In the genomic region with DNA sequence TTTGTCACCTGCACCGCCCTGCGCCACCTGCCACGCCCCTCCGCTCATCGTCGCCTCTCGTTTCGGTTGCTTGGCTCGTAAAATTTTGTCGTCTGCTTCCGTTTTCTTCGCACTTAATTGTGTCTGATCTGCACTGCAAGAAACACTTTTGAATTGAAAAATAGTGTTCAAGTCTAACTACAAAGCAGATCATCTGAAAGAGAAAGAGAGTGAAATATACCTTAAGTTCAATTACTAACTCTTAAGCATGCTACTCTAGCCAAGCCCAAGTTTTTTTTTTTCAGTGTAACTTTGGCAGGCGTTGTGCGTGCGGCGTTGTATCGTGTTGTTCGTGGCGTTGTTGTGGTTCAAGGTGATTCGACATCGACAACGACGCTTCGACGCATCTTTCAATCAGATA, we compare ENCODE assay signal across 1 fruit fly cellular context.
TF ChIP-seq lines count a peak whose summit lies in the region.

No protein-coding gene starts in this region.

TF ChIP-seq in whole organism, embryonic, 481 proteins besides CTCF, POLR2A, EP300 and RAD21 (continued from another document):
- no peak for TF ChIP-seq yki (optimal IDR thresholded peaks at IDR 0.05; lab: Kevin White, UChicago)
- peak; percentile 85 for TF ChIP-seq crc (GFP tag; optimal IDR thresholded peaks at IDR 0.05; lab: Kevin White, UChicago)
- peak; percentile 93 for TF ChIP-seq Abd-B (GFP tag; optimal IDR thresholded peaks at IDR 0.05; lab: Kevin White, UChicago)
- TF ChIP-seq Ptx1 (GFP tag; IDR thresholded peaks at IDR 0.05; lab: Robert Waterston, UW) = peak; percentile 94
- peak; percentile 72 for TF ChIP-seq sqz (GFP tag; optimal IDR thresholded peaks at IDR 0.05; lab: Kevin White, UChicago)
- TF ChIP-seq Rx (GFP tag; IDR thresholded peaks at IDR 0.05; lab: Robert Waterston, UW) = peak; percentile 85
- peak; percentile 83 for TF ChIP-seq CG4617 (GFP tag; optimal IDR thresholded peaks at IDR 0.05; lab: Kevin White, UChicago; ENCODE audit: borderline replicate concordance)
- peak; percentile 55 for TF ChIP-seq CG10431 (GFP tag; optimal IDR thresholded peaks at IDR 0.05; lab: Kevin White, UChicago)
- TF ChIP-seq CG10147 (GFP tag; optimal IDR thresholded peaks at IDR 0.05; lab: Kevin White, UChicago) = peak; percentile 92
- TF ChIP-seq H15 (GFP tag; IDR thresholded peaks at IDR 0.05; lab: Robert Waterston, UW) = peak; percentile 91
- peak; percentile 30 for TF ChIP-seq pfk (GFP tag; optimal IDR thresholded peaks at IDR 0.05; lab: Kevin White, UChicago)
- TF ChIP-seq CG11247 (GFP tag; IDR thresholded peaks at IDR 0.05; lab: Robert Waterston, UW) = peak; percentile 92
- peak; percentile 95 for TF ChIP-seq jumu (GFP tag; optimal IDR thresholded peaks at IDR 0.05; lab: Kevin White, UChicago)
- peak; percentile 99 for TF ChIP-seq sens (GFP tag; lab: Kevin White, UChicago)
- TF ChIP-seq phol (tag; optimal IDR thresholded peaks at IDR 0.05; lab: Kevin White, UChicago) = peak; percentile 89
- no peak for TF ChIP-seq CG14860 (GFP tag; IDR thresholded peaks at IDR 0.05; lab: Robert Waterston, UW; ENCODE audit: partially characterized antibody)
- TF ChIP-seq CoRest (tag; optimal IDR thresholded peaks at IDR 0.05; lab: Kevin White, UChicago) = peak; percentile 92
- no peak for TF ChIP-seq Kr (GFP tag; optimal IDR thresholded peaks at IDR 0.05; lab: Kevin White, UChicago)
- no peak for TF ChIP-seq nerfin-2 (GFP tag; IDR thresholded peaks at IDR 0.05; lab: Robert Waterston, UW; ENCODE audit: partially characterized antibody)
- TF ChIP-seq Gsc (GFP tag; IDR thresholded peaks at IDR 0.05; lab: Robert Waterston, UW) = peak; percentile 87
- TF ChIP-seq gro (GFP tag; optimal IDR thresholded peaks at IDR 0.05; lab: Kevin White, UChicago) = peak; percentile 94
- peak; percentile 60; the same call in 2 of the 3 replicates for TF ChIP-seq z (GFP tag; IDR thresholded peaks at IDR 0.05; lab: Robert Waterston, UW)
- no peak for TF ChIP-seq knrl (GFP tag; IDR thresholded peaks at IDR 0.05; lab: Robert Waterston, UW; ENCODE audit: partially characterized antibody)
- TF ChIP-seq CG7928 (GFP tag; optimal IDR thresholded peaks at IDR 0.05; lab: Kevin White, UChicago) = peak; percentile 75
- peak; percentile 92 for TF ChIP-seq Aef1 (GFP tag; IDR thresholded peaks at IDR 0.05; lab: Robert Waterston, UW)
- TF ChIP-seq CG18599 (GFP tag; optimal IDR thresholded peaks at IDR 0.05; lab: Kevin White, UChicago) = peak; percentile 97
- no peak for TF ChIP-seq br (optimal IDR thresholded peaks at IDR 0.05; lab: Kevin White, UChicago)
- peak; percentile 82 for TF ChIP-seq CG2875 (GFP tag; optimal IDR thresholded peaks at IDR 0.05; lab: Kevin White, UChicago)
- TF ChIP-seq CG6272 (GFP tag; IDR thresholded peaks at IDR 0.05; lab: Robert Waterston, UW) = peak; percentile 85
- peak; percentile 83 for TF ChIP-seq CG18262 (tag; optimal IDR thresholded peaks at IDR 0.05; lab: Kevin White, UChicago)
- TF ChIP-seq B-H1 (GFP tag; IDR thresholded peaks at IDR 0.05; lab: Robert Waterston, UW) = peak; percentile 91
- peak; percentile 87 for TF ChIP-seq Atf-2 (GFP tag; optimal IDR thresholded peaks at IDR 0.05; lab: Kevin White, UChicago)
- TF ChIP-seq Dip3 (GFP tag; optimal IDR thresholded peaks at IDR 0.05; lab: Kevin White, UChicago) = peak; percentile 85
- peak; percentile 88 for TF ChIP-seq CG12104 (GFP tag; optimal IDR thresholded peaks at IDR 0.05; lab: Kevin White, UChicago)
- TF ChIP-seq CG30020 (tag; optimal IDR thresholded peaks at IDR 0.05; lab: Kevin White, UChicago) = no peak
- TF ChIP-seq CG7556 (GFP tag; optimal IDR thresholded peaks at IDR 0.05; lab: Kevin White, UChicago) = peak; percentile 92
- TF ChIP-seq CG8290 (GFP tag; optimal IDR thresholded peaks at IDR 0.05; lab: Kevin White, UChicago) = peak; percentile 78
- peak in 1 of 2 experiments; percentile 91 for TF ChIP-seq CG8290 (tag; optimal IDR thresholded peaks at IDR 0.05; lab: Kevin White, UChicago)
- peak; percentile 84 for TF ChIP-seq Bdp1 (GFP tag; optimal IDR thresholded peaks at IDR 0.05; lab: Kevin White, UChicago)
- peak; percentile 93 for TF ChIP-seq Meics (GFP tag; optimal IDR thresholded peaks at IDR 0.05; lab: Kevin White, UChicago)
- peak; percentile 92 for TF ChIP-seq CG16863 (GFP tag; optimal IDR thresholded peaks at IDR 0.05; lab: Kevin White, UChicago)
- TF ChIP-seq CG16779 (GFP tag; IDR thresholded peaks at IDR 0.05; lab: Robert Waterston, UW) = peak; percentile 88
- TF ChIP-seq org-1 (GFP tag; optimal IDR thresholded peaks at IDR 0.05; lab: Kevin White, UChicago) = peak; percentile 93
- TF ChIP-seq CG8944 (GFP tag; optimal IDR thresholded peaks at IDR 0.05; lab: Kevin White, UChicago) = peak; percentile 92
- peak; percentile 60 for TF ChIP-seq TFAM (GFP tag; optimal IDR thresholded peaks at IDR 0.05; lab: Kevin White, UChicago)
- peak; percentile 52 for TF ChIP-seq CG10565 (GFP tag; optimal IDR thresholded peaks at IDR 0.05; lab: Kevin White, UChicago)
- TF ChIP-seq CG6854 (GFP tag; optimal IDR thresholded peaks at IDR 0.05; lab: Kevin White, UChicago) = peak; percentile 89
- TF ChIP-seq dmrt11E (tag; optimal IDR thresholded peaks at IDR 0.05; lab: Kevin White, UChicago) = peak; percentile 67
- TF ChIP-seq CG7372 (GFP tag; IDR thresholded peaks at IDR 0.05; lab: Robert Waterston, UW) = peak; percentile 90
- peak; percentile 92 for TF ChIP-seq CG13894 (tag; optimal IDR thresholded peaks at IDR 0.05; lab: Kevin White, UChicago)
- peak; percentile 90 for TF ChIP-seq ttk (GFP tag; IDR thresholded peaks at IDR 0.05; lab: Robert Waterston, UW)
- TF ChIP-seq bowl (GFP tag; IDR thresholded peaks at IDR 0.05; lab: Robert Waterston, UW) = peak; percentile 67; the same call in 1 of the 2 replicates
- TF ChIP-seq CG31441 (GFP tag; IDR thresholded peaks at IDR 0.05; lab: Robert Waterston, UW) = peak; percentile 88
- TF ChIP-seq CG13287 (GFP tag; IDR thresholded peaks at IDR 0.05; lab: Robert Waterston, UW; ENCODE audit: partially characterized antibody) = no peak
- TF ChIP-seq CG34224 (GFP tag; IDR thresholded peaks at IDR 0.05; lab: Robert Waterston, UW; ENCODE audit: partially characterized antibody) = no peak
- TF ChIP-seq h (optimal IDR thresholded peaks at IDR 0.05; lab: Kevin White, UChicago) = no peak
- peak; percentile 92 for TF ChIP-seq CG4730 (GFP tag; IDR thresholded peaks at IDR 0.05; lab: Robert Waterston, UW)
- peak; percentile 89 for TF ChIP-seq E2f1 (GFP tag; IDR thresholded peaks at IDR 0.05; lab: Robert Waterston, UW)
- peak; percentile 94 for TF ChIP-seq Fer1 (GFP tag; optimal IDR thresholded peaks at IDR 0.05; lab: Kevin White, UChicago)
- no peak for TF ChIP-seq CG2129 (GFP tag; IDR thresholded peaks at IDR 0.05; lab: Robert Waterston, UW; ENCODE audit: partially characterized antibody)
- TF ChIP-seq vfl (GFP tag; optimal IDR thresholded peaks at IDR 0.05; lab: Kevin White, UChicago) = peak; percentile 89
- TF ChIP-seq E2f2 (GFP tag; IDR thresholded peaks at IDR 0.05; lab: Robert Waterston, UW) = peak; percentile 69
- TF ChIP-seq CG7357 (GFP tag; IDR thresholded peaks at IDR 0.05; lab: Robert Waterston, UW) = peak; percentile 84
- TF ChIP-seq fd64A (GFP tag; optimal IDR thresholded peaks at IDR 0.05; lab: Kevin White, UChicago) = peak; percentile 77
- TF ChIP-seq Lpt (GFP tag; optimal IDR thresholded peaks at IDR 0.05; lab: Kevin White, UChicago) = no peak
- TF ChIP-seq pnt (GFP tag; optimal IDR thresholded peaks at IDR 0.05; lab: Kevin White, UChicago) = peak; percentile 94
- peak; percentile 94 for TF ChIP-seq CG32532 (GFP tag; IDR thresholded peaks at IDR 0.05; lab: Robert Waterston, UW)
- TF ChIP-seq CG10959 (GFP tag; IDR thresholded peaks at IDR 0.05; lab: Robert Waterston, UW) = peak; percentile 83
- peak; percentile 95 for TF ChIP-seq dysf (GFP tag; IDR thresholded peaks at IDR 0.05; lab: Robert Waterston, UW)
- peak; percentile 87 for TF ChIP-seq CG12236 (GFP tag; optimal IDR thresholded peaks at IDR 0.05; lab: Kevin White, UChicago)
- TF ChIP-seq CG10462 (GFP tag; optimal IDR thresholded peaks at IDR 0.05; lab: Kevin White, UChicago) = peak; percentile 83
- peak; percentile 39 for TF ChIP-seq fd102C (GFP tag; optimal IDR thresholded peaks at IDR 0.05; lab: Kevin White, UChicago)
- peak; percentile 91 for TF ChIP-seq tx (GFP tag; optimal IDR thresholded peaks at IDR 0.05; lab: Kevin White, UChicago)
- peak; percentile 94 for TF ChIP-seq dmrt99B (tag; optimal IDR thresholded peaks at IDR 0.05; lab: Kevin White, UChicago)
- TF ChIP-seq CG17568 (GFP tag; optimal IDR thresholded peaks at IDR 0.05; lab: Kevin White, UChicago) = peak; percentile 84
- peak; percentile 64 for TF ChIP-seq Lhr (GFP tag; optimal IDR thresholded peaks at IDR 0.05; lab: Kevin White, UChicago)
- TF ChIP-seq sens-2 (GFP tag; IDR thresholded peaks at IDR 0.05; lab: Robert Waterston, UW) = peak; percentile 86
- peak; percentile 79 for TF ChIP-seq CG14965 (GFP tag; optimal IDR thresholded peaks at IDR 0.05; lab: Kevin White, UChicago; ENCODE audit: borderline replicate concordance)
- TF ChIP-seq grau (tag; optimal IDR thresholded peaks at IDR 0.05; lab: Kevin White, UChicago) = peak; percentile 88
- peak; percentile 87 for TF ChIP-seq CG11085 (GFP tag; IDR thresholded peaks at IDR 0.05; lab: Robert Waterston, UW)
- TF ChIP-seq CG6683 (GFP tag; optimal IDR thresholded peaks at IDR 0.05; lab: Kevin White, UChicago) = peak; percentile 81
- TF ChIP-seq pzg (GFP tag; optimal IDR thresholded peaks at IDR 0.05; lab: Kevin White, UChicago) = peak; percentile 16
- TF ChIP-seq Tbp (GFP tag; optimal IDR thresholded peaks at IDR 0.05; lab: Kevin White, UChicago) = no peak
- peak; percentile 79 for TF ChIP-seq jing (GFP tag; optimal IDR thresholded peaks at IDR 0.05; lab: Kevin White, UChicago)
- peak; percentile 78 for TF ChIP-seq NC2β (GFP tag; optimal IDR thresholded peaks at IDR 0.05; lab: Kevin White, UChicago)
- peak; percentile 87 for TF ChIP-seq CG1602 (GFP tag; optimal IDR thresholded peaks at IDR 0.05; lab: Kevin White, UChicago)
- peak; percentile 84 for TF ChIP-seq CG1024 (GFP tag; IDR thresholded peaks at IDR 0.05; lab: Robert Waterston, UW)
- TF ChIP-seq CG8359 (GFP tag; optimal IDR thresholded peaks at IDR 0.05; lab: Kevin White, UChicago; ENCODE audit: borderline replicate concordance) = peak; percentile 71
- peak; percentile 91 for TF ChIP-seq Oli (tag; optimal IDR thresholded peaks at IDR 0.05; lab: Kevin White, UChicago)
- TF ChIP-seq NfI (GFP tag; optimal IDR thresholded peaks at IDR 0.05; lab: Kevin White, UChicago) = peak; percentile 94
- TF ChIP-seq Hand (GFP tag; optimal IDR thresholded peaks at IDR 0.05; lab: Kevin White, UChicago) = peak; percentile 87
- peak; percentile 81 for TF ChIP-seq CG17802 (tag; optimal IDR thresholded peaks at IDR 0.05; lab: Kevin White, UChicago)
- TF ChIP-seq Deaf1 (tag; optimal IDR thresholded peaks at IDR 0.05; lab: Kevin White, UChicago) = peak; percentile 78
- peak; percentile 81 for TF ChIP-seq Taf1 (GFP tag; IDR thresholded peaks at IDR 0.05; lab: Robert Waterston, UW)
- peak; percentile 78 for TF ChIP-seq CG11723 (GFP tag; optimal IDR thresholded peaks at IDR 0.05; lab: Kevin White, UChicago)
- TF ChIP-seq CG4360 (GFP tag; IDR thresholded peaks at IDR 0.05; lab: Robert Waterston, UW) = peak; percentile 66
- peak; percentile 80 for TF ChIP-seq tup (GFP tag; optimal IDR thresholded peaks at IDR 0.05; lab: Kevin White, UChicago)
- TF ChIP-seq CG6689 (GFP tag; IDR thresholded peaks at IDR 0.05; lab: Robert Waterston, UW) = peak; percentile 86
- peak; percentile 62 for TF ChIP-seq CG3995 (GFP tag; optimal IDR thresholded peaks at IDR 0.05; lab: Kevin White, UChicago)
- no peak for TF ChIP-seq Doc3 (GFP tag; IDR thresholded peaks at IDR 0.05; lab: Robert Waterston, UW; ENCODE audit: partially characterized antibody)
- TF ChIP-seq HLH4C (GFP tag; IDR thresholded peaks at IDR 0.05; lab: Robert Waterston, UW; ENCODE audit: partially characterized antibody) = no peak
- peak; percentile 87 for TF ChIP-seq tio (GFP tag; optimal IDR thresholded peaks at IDR 0.05; lab: Kevin White, UChicago)
- TF ChIP-seq CG31365 (tag; optimal IDR thresholded peaks at IDR 0.05; lab: Kevin White, UChicago) = peak; percentile 77
- peak; percentile 87 for TF ChIP-seq Optix (GFP tag; IDR thresholded peaks at IDR 0.05; lab: Robert Waterston, UW)
- peak; percentile 86 for TF ChIP-seq CG6175 (GFP tag; IDR thresholded peaks at IDR 0.05; lab: Robert Waterston, UW)
- TF ChIP-seq CG32767 (GFP tag; IDR thresholded peaks at IDR 0.05; lab: Robert Waterston, UW) = peak; percentile 78
- TF ChIP-seq CG12942 (GFP tag; optimal IDR thresholded peaks at IDR 0.05; lab: Kevin White, UChicago) = peak; percentile 91
- peak; percentile 89 for TF ChIP-seq CG31224 (GFP tag; IDR thresholded peaks at IDR 0.05; lab: Robert Waterston, UW)
- TF ChIP-seq Mad (GFP tag; optimal IDR thresholded peaks at IDR 0.05; lab: Kevin White, UChicago) = peak; percentile 88
- peak; percentile 92 for TF ChIP-seq CG9609 (GFP tag; optimal IDR thresholded peaks at IDR 0.05; lab: Kevin White, UChicago)
- peak; percentile 87 for TF ChIP-seq stc (GFP tag; IDR thresholded peaks at IDR 0.05; lab: Robert Waterston, UW)
- TF ChIP-seq CG13775 (GFP tag; optimal IDR thresholded peaks at IDR 0.05; lab: Kevin White, UChicago) = peak; percentile 82
- TF ChIP-seq chinmo (GFP tag; IDR thresholded peaks at IDR 0.05; lab: Robert Waterston, UW; ENCODE audit: partially characterized antibody) = no peak
- peak; percentile 79 for TF ChIP-seq kah (GFP tag; optimal IDR thresholded peaks at IDR 0.05; lab: Kevin White, UChicago)
- TF ChIP-seq CG2120 (GFP tag; optimal IDR thresholded peaks at IDR 0.05; lab: Kevin White, UChicago) = peak; percentile 95
- TF ChIP-seq dan (GFP tag; IDR thresholded peaks at IDR 0.05; lab: Robert Waterston, UW) = peak; percentile 52; the same call in 1 of the 2 replicates
- TF ChIP-seq CG9215 (GFP tag; IDR thresholded peaks at IDR 0.05; lab: Robert Waterston, UW) = peak; percentile 87
- no peak for TF ChIP-seq Dip2 (GFP tag; IDR thresholded peaks at IDR 0.05; lab: Robert Waterston, UW)
- no peak for TF ChIP-seq zen2 (GFP tag; IDR thresholded peaks at IDR 0.05; lab: Robert Waterston, UW; ENCODE audit: partially characterized antibody)
- TF ChIP-seq odd (GFP tag; optimal IDR thresholded peaks at IDR 0.05; lab: Kevin White, UChicago) = peak; percentile 84
- peak; percentile 95 for TF ChIP-seq HLH3B (GFP tag; IDR thresholded peaks at IDR 0.05; lab: Robert Waterston, UW)
- peak; percentile 60 for TF ChIP-seq CG17186 (GFP tag; optimal IDR thresholded peaks at IDR 0.05; lab: Kevin White, UChicago)
- TF ChIP-seq HLH54F (GFP tag; optimal IDR thresholded peaks at IDR 0.05; lab: Kevin White, UChicago) = peak; percentile 90
- peak; percentile 83 for TF ChIP-seq ro (GFP tag; IDR thresholded peaks at IDR 0.05; lab: Robert Waterston, UW)
- peak; percentile 85 for TF ChIP-seq dimm (GFP tag; IDR thresholded peaks at IDR 0.05; lab: Robert Waterston, UW)
